Worm (Caenorhabditis elegans) whole organism, L1 larva: ENCODE data around the gene F13H10.5.
A peak's percentile ranks its signal among the peaks of the same experiment; 100 is the strongest.

Experiments
- aly-2 ChIP-seq: fragments of 150-350 bp; optimal IDR thresholded peaks from 2 replicates; lab custom pipeline; 2014; ENCODE audit warnings: missing biosample characterization, missing genetic modification characterization
- ceh-8 ChIP-seq: fragments of 200-800 bp; sonication (Bioruptor generic); optimal IDR thresholded peaks from 2 replicates; lab custom pipeline; 2018; ENCODE audit warnings: mild to moderate bottlenecking, missing genetic modification characterization, moderate library complexity, missing compliant biosample characterization
- elt-3 ChIP-seq, 6 experiments: fragments of 150-350 bp in 1 of 6; sonication (generic microtip); optimal IDR thresholded peaks; 2 replicates each; lab custom pipeline; 2017 to 2018; ENCODE audit warnings: missing biosample characterization in 6 of 6, missing genetic modification characterization in 6 of 6, inconsistent platforms in 1 of 6
- fkh-10 ChIP-seq: sonication (generic microtip); optimal IDR thresholded peaks from 2 replicates; lab custom pipeline; 2017; ENCODE audit warnings: missing biosample characterization, missing genetic modification reagents, missing genetic modification characterization
- lin-14 ChIP-seq: fragments of 200-800 bp; sonication (Bioruptor generic); optimal IDR thresholded peaks from 2 replicates; lab custom pipeline; 2018; ENCODE audit warnings: mild to moderate bottlenecking, missing genetic modification characterization, moderate library complexity, missing compliant biosample characterization
- lsy-2 ChIP-seq, 2 experiments: fragments of 150-350 bp; optimal IDR thresholded peaks; 2 replicates each; lab custom pipeline; 2014; ENCODE audit warnings: missing biosample characterization in 2 of 2, missing genetic modification characterization in 2 of 2
- nhr-28 ChIP-seq: fragments of 150-350 bp; optimal IDR thresholded peaks from 2 replicates; lab custom pipeline; 2014; ENCODE audit warnings: missing biosample characterization, missing genetic modification characterization
- nhr-77 ChIP-seq: fragments of 150-350 bp; optimal IDR thresholded peaks from 2 replicates; lab custom pipeline; 2014; ENCODE audit warnings: missing biosample characterization, missing genetic modification characterization
- sup-37 ChIP-seq: fragments of 200-800 bp; sonication (Bioruptor generic); optimal IDR thresholded peaks from 2 replicates; lab custom pipeline; 2018; ENCODE audit warnings: mild to moderate bottlenecking, missing genetic modification characterization, missing compliant biosample characterization
- unc-62 ChIP-seq: fragments of 150-350 bp; optimal IDR thresholded peaks from 2 replicates; lab custom pipeline; 2014; ENCODE audit warnings: missing biosample characterization, missing genetic modification reagents, missing genetic modification characterization
- ztf-4 ChIP-seq: fragments of 150-350 bp; optimal IDR thresholded peaks from 2 replicates; lab custom pipeline; 2014; ENCODE audit warnings: missing biosample characterization, missing genetic modification characterization

ce11 chrIV:11026648-11027047 lies 35.8 kb downstream of the F13H10.5 start:
- TF ChIP-seq lin-14 (GFP tag; lab: Kevin White, UChicago) (peak; percentile 51), aly-2 (tag; lab: Kevin White, UChicago) (no peak), ztf-4 (tag; lab: Kevin White, UChicago) (peak; percentile 38), fkh-10 (no peak), elt-3 (tag; optimal IDR thresholded peaks at IDR 0.05; lab: Kevin White, UChicago) (no peak), nhr-28 (tag; lab: Kevin White, UChicago) (no peak), unc-62 (GFP tag; lab: Kevin White, UChicago) (no peak), ceh-8 (GFP tag; lab: Kevin White, UChicago) (no peak), lsy-2 (tag; optimal IDR thresholded peaks at IDR 0.05; lab: Kevin White, UChicago) (peak; percentile 59 to 69), nhr-77 (tag; lab: Kevin White, UChicago) (no peak), sup-37 (no peak)
